Fruit fly (Drosophila melanogaster): ENCODE data around the gene CG31495.

DNA sequence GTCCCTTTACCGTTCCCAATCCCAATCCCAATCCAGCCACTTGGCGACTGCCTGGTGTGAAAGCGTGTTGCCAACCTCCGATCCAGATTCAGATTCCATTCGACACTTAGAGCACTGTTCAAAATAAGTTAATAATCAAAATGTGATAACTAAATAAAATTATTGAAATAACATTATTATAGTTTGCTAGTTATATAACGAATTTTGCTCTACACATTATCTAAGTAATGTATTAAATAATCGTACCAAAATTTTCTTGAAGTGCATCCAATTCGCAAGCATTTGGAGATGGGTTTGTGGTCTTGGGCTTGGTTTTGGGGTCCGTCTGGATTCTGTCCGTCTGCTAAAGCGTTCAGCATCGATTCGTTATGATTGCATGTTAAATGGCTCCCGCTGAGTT is 9.6 kb upstream of the CG31495 start:
- TF ChIP-seq cic (GFP tag; optimal IDR thresholded peaks at IDR 0.05) = no peak
- TF ChIP-seq ovo (GFP tag; optimal IDR thresholded peaks at IDR 0.05) = no peak
- TF ChIP-seq CG33017 (tag; optimal IDR thresholded peaks at IDR 0.05) = no peak
- no peak for TF ChIP-seq CG1620 (GFP tag; optimal IDR thresholded peaks at IDR 0.05)
- no peak for TF ChIP-seq tj (GFP tag; optimal IDR thresholded peaks at IDR 0.05)
- no peak for TF ChIP-seq Mnt (GFP tag; optimal IDR thresholded peaks at IDR 0.05)
- TF ChIP-seq bab1 (GFP tag; optimal IDR thresholded peaks at IDR 0.05) = no peak
- TF ChIP-seq toe (GFP tag; optimal IDR thresholded peaks at IDR 0.05) = no peak
- no peak for TF ChIP-seq Clk (GFP tag; optimal IDR thresholded peaks at IDR 0.05)
- TF ChIP-seq Crg-1 (GFP tag; optimal IDR thresholded peaks at IDR 0.05) = no peak
